Fruit fly (Drosophila melanogaster) whole organism, prepupa: Measurements from ENCODE around the gene LSm3.
A peak's percentile ranks its signal among the peaks of the same experiment; 100 is the strongest.

Experiments
- CG10631 ChIP-seq: fragments of 200-800 bp; sonication (Bioruptor generic); optimal IDR thresholded peaks from 2 replicates; lab custom pipeline; 2016; ENCODE audit warnings: missing biosample characterization, missing genetic modification characterization
- CG10669 ChIP-seq: fragments of 200-800 bp; sonication (Bioruptor generic); optimal IDR thresholded peaks from 3 replicates; lab custom pipeline; 2018; ENCODE audit warnings: missing biosample characterization, mild to moderate bottlenecking, missing genetic modification characterization, moderate library complexity
- CG11294 ChIP-seq: fragments of 200-800 bp; sonication (Bioruptor generic); IDR thresholded peaks from 2 replicates; pipeline ENCODE4 v1.3.6; 2022; ENCODE audit warnings: missing biosample characterization, missing genetic modification characterization
- CG15336 ChIP-seq: fragments of 200-800 bp; sonication (Bioruptor generic); IDR thresholded peaks from 2 replicates; pipeline ENCODE4 v1.3.6; 2022; ENCODE audit warnings: missing biosample characterization, missing genetic modification characterization
- CG1621 ChIP-seq: fragments of 200-800 bp; sonication (Bioruptor generic); optimal IDR thresholded peaks from 3 replicates; lab custom pipeline; 2018; ENCODE audit warnings: missing biosample characterization, mild to moderate bottlenecking, missing genetic modification characterization
- CG16779 ChIP-seq: fragments of 200-800 bp; sonication (Bioruptor generic); optimal IDR thresholded peaks from 3 replicates; lab custom pipeline; 2017; ENCODE audit warnings: missing biosample characterization, mild to moderate bottlenecking, missing genetic modification characterization
- CG3032 ChIP-seq: fragments of 200-800 bp; optimal IDR thresholded peaks from 2 replicates; lab custom pipeline; 2019; ENCODE audit warnings: missing biosample characterization, mild to moderate bottlenecking, missing genetic modification characterization, moderate library complexity
- CG31627 ChIP-seq: fragments of 200-800 bp; sonication (Bioruptor generic); optimal IDR thresholded peaks from 3 replicates; lab custom pipeline; 2016; ENCODE audit warnings: missing biosample characterization, missing genetic modification characterization
- CG32006 ChIP-seq: fragments of 200-800 bp; sonication (Bioruptor generic); optimal IDR thresholded peaks from 3 replicates; lab custom pipeline; 2017; ENCODE audit warnings: missing biosample characterization, mild to moderate bottlenecking, missing genetic modification characterization
- CG3919 ChIP-seq: fragments of 200-800 bp; sonication (Bioruptor generic); optimal IDR thresholded peaks from 3 replicates; lab custom pipeline; 2016; ENCODE audit warnings: missing biosample characterization, missing genetic modification characterization
- CG4318 ChIP-seq: fragments of 200-800 bp; sonication (Bioruptor generic); optimal IDR thresholded peaks from 3 replicates; lab custom pipeline; 2017; ENCODE audit warnings: missing biosample characterization, mild to moderate bottlenecking, missing genetic modification characterization
- CG6792 ChIP-seq: fragments of 200-800 bp; sonication (Bioruptor generic); optimal IDR thresholded peaks from 3 replicates; lab custom pipeline; 2016; ENCODE audit warnings: missing biosample characterization, missing genetic modification characterization
- CG6808 ChIP-seq: fragments of 200-800 bp; sonication (Bioruptor generic); optimal IDR thresholded peaks from 3 replicates; lab custom pipeline; 2017; ENCODE audit warnings: missing biosample characterization, missing genetic modification characterization, mild to moderate bottlenecking, moderate library complexity, missing genetic modification reagents
- CG6854 ChIP-seq: fragments of 200-800 bp; sonication (Bioruptor generic); optimal IDR thresholded peaks from 2 replicates; lab custom pipeline; 2017; ENCODE audit warnings: missing biosample characterization, mild to moderate bottlenecking, missing genetic modification characterization
- CG8119 ChIP-seq: fragments of 200-800 bp; sonication (Bioruptor generic); IDR thresholded peaks from 3 replicates; pipeline ENCODE4 v1.3.6; 2022; ENCODE audit warnings: missing biosample characterization, missing genetic modification characterization
- CG8319 ChIP-seq: fragments of 200-800 bp; sonication (Bioruptor generic); optimal IDR thresholded peaks from 3 replicates; lab custom pipeline; 2016; ENCODE audit warnings: missing biosample characterization, missing genetic modification characterization
- CG8632 ChIP-seq: fragments of 200-800 bp; sonication (Bioruptor generic); optimal IDR thresholded peaks from 3 replicates; lab custom pipeline; 2016; ENCODE audit warnings: missing biosample characterization, missing genetic modification characterization
- CG9139 ChIP-seq: fragments of 200-800 bp; sonication (Bioruptor generic); optimal IDR thresholded peaks from 3 replicates; lab custom pipeline; 2017; ENCODE audit warnings: missing biosample characterization, mild to moderate bottlenecking, missing genetic modification characterization
- Eip78C ChIP-seq: fragments of 200-800 bp; sonication (Bioruptor generic); peaks from one replicate; lab custom pipeline; 2016; ENCODE audit warnings: missing biosample characterization, missing genetic modification characterization
- Eip93F ChIP-seq: fragments of 200-800 bp; sonication (Bioruptor generic); optimal IDR thresholded peaks from 2 replicates; lab custom pipeline; 2016; ENCODE audit warnings: missing biosample characterization, mild to moderate bottlenecking, missing genetic modification characterization
- Ets21C ChIP-seq: fragments of 200-800 bp; sonication (Bioruptor generic); optimal IDR thresholded peaks from 3 replicates; lab custom pipeline; 2016; ENCODE audit warnings: missing biosample characterization, missing genetic modification characterization
- Ets96B ChIP-seq: fragments of 200-800 bp; optimal IDR thresholded peaks from 2 replicates; lab custom pipeline; 2019; ENCODE audit warnings: missing biosample characterization, mild to moderate bottlenecking, missing genetic modification characterization, moderate library complexity
- Gug ChIP-seq: fragments of 200-800 bp; sonication (Bioruptor generic); IDR thresholded peaks from 2 replicates; pipeline ENCODE4 v1.3.6; 2022; ENCODE audit warnings: missing biosample characterization, missing genetic modification characterization
- Hr38 ChIP-seq: sonication (Bioruptor generic); optimal IDR thresholded peaks from 2 replicates; lab custom pipeline; 2016; ENCODE audit warnings: missing biosample characterization, missing genetic modification characterization
- Hr39 ChIP-seq: fragments of 200-800 bp; sonication (Bioruptor generic); optimal IDR thresholded peaks from 2 replicates; lab custom pipeline; 2016; ENCODE audit warnings: missing biosample characterization, missing genetic modification characterization
- Met ChIP-seq: fragments of 200-800 bp; sonication (Bioruptor generic); optimal IDR thresholded peaks from 3 replicates; lab custom pipeline; 2016; ENCODE audit warnings: missing biosample characterization, missing genetic modification characterization
- OdsH ChIP-seq: fragments of 200-800 bp; sonication (Bioruptor generic); optimal IDR thresholded peaks from 3 replicates; lab custom pipeline; 2016; ENCODE audit warnings: missing biosample characterization, missing genetic modification characterization
- Smox ChIP-seq: fragments of 200-800 bp; sonication (Bioruptor generic); optimal IDR thresholded peaks from 3 replicates; lab custom pipeline; 2016; ENCODE audit warnings: missing biosample characterization, missing genetic modification characterization
- Sox102F ChIP-seq: fragments of 200-800 bp; sonication (Bioruptor generic); optimal IDR thresholded peaks from 2 replicates; lab custom pipeline; 2016; ENCODE audit warnings: missing biosample characterization, mild to moderate bottlenecking, missing genetic modification characterization
- Sox15 ChIP-seq: fragments of 200-800 bp; sonication (Bioruptor generic); optimal IDR thresholded peaks from 3 replicates; lab custom pipeline; 2016; ENCODE audit warnings: missing biosample characterization, missing genetic modification characterization
- achi ChIP-seq: fragments of 200-800 bp; sonication (Bioruptor generic); optimal IDR thresholded peaks from 3 replicates; lab custom pipeline; 2016; ENCODE audit warnings: missing biosample characterization, missing genetic modification characterization
- acj6 ChIP-seq: fragments of 200-800 bp; sonication (Bioruptor generic); optimal IDR thresholded peaks from 3 replicates; lab custom pipeline; 2016; ENCODE audit warnings: missing biosample characterization, missing genetic modification characterization
- dac ChIP-seq: fragments of 200-800 bp; sonication (Bioruptor generic); optimal IDR thresholded peaks from 2 replicates; lab custom pipeline; 2017; ENCODE audit warnings: missing biosample characterization, mild to moderate bottlenecking, missing genetic modification characterization
- dsx ChIP-seq: fragments of 200-800 bp; optimal IDR thresholded peaks from 3 replicates; lab custom pipeline; 2019; ENCODE audit warnings: missing biosample characterization, mild to moderate bottlenecking, missing genetic modification characterization, moderate library complexity; ENCODE audit not compliant: poor library complexity, severe bottlenecking
- eg ChIP-seq: fragments of 200-800 bp; sonication (Bioruptor generic); IDR thresholded peaks from 3 replicates; pipeline ENCODE4 v1.3.6; 2022; ENCODE audit warnings: missing biosample characterization, missing genetic modification characterization
- esn ChIP-seq: fragments of 200-800 bp; sonication (Bioruptor generic); optimal IDR thresholded peaks from 2 replicates; lab custom pipeline; 2016; ENCODE audit warnings: missing biosample characterization, mild to moderate bottlenecking, missing genetic modification characterization, moderate library complexity
- fd59A ChIP-seq: fragments of 200-800 bp; sonication (Bioruptor generic); optimal IDR thresholded peaks from 2 replicates; lab custom pipeline; 2017; ENCODE audit warnings: missing biosample characterization, mild to moderate bottlenecking, missing genetic modification characterization, missing genetic modification reagents
- fkh ChIP-seq: fragments of 200-800 bp; sonication (Bioruptor generic); optimal IDR thresholded peaks from 3 replicates; lab custom pipeline; 2017; ENCODE audit warnings: missing biosample characterization, mild to moderate bottlenecking, missing genetic modification characterization, moderate library complexity
- pdm3 ChIP-seq: fragments of 200-800 bp; sonication (Bioruptor generic); optimal IDR thresholded peaks from 3 replicates; lab custom pipeline; 2016; ENCODE audit warnings: missing biosample characterization, missing genetic modification characterization
- salr ChIP-seq, 2 experiments: fragments of 200-800 bp; sonication (Bioruptor generic); optimal IDR thresholded peaks; 3 replicates each; lab custom pipeline; 2016 to 2018; ENCODE audit warnings: missing biosample characterization in 2 of 2, missing genetic modification characterization in 2 of 2, mild to moderate bottlenecking in 1 of 2
- spab ChIP-seq: fragments of 200-800 bp; sonication (Bioruptor generic); optimal IDR thresholded peaks from 2 replicates; lab custom pipeline; 2017; ENCODE audit warnings: missing biosample characterization, mild to moderate bottlenecking, missing genetic modification characterization, missing genetic modification reagents
- ss ChIP-seq, 2 experiments: fragments of 200-800 bp; sonication (Bioruptor generic); optimal IDR thresholded peaks; 2 replicates in 1 of 2; 3 replicates in 1 of 2; lab custom pipeline; 2017 to 2018; ENCODE audit warnings: mild to moderate bottlenecking in 2 of 2, missing biosample characterization in 2 of 2, missing genetic modification characterization in 2 of 2, moderate library complexity in 1 of 2
- svp ChIP-seq: fragments of 200-800 bp; sonication (Bioruptor generic); peaks from one replicate; lab custom pipeline; 2016; ENCODE audit warnings: missing biosample characterization, missing genetic modification characterization
- topi ChIP-seq: fragments of 200-800 bp; sonication (Bioruptor generic); optimal IDR thresholded peaks from 3 replicates; lab custom pipeline; 2016; ENCODE audit warnings: missing biosample characterization, missing genetic modification characterization
- vri ChIP-seq: fragments of 200-800 bp; sonication (Bioruptor generic); optimal IDR thresholded peaks from 3 replicates; lab custom pipeline; 2016; ENCODE audit warnings: missing biosample characterization, mild to moderate bottlenecking, missing genetic modification characterization

LSm3 gene

DNA sequence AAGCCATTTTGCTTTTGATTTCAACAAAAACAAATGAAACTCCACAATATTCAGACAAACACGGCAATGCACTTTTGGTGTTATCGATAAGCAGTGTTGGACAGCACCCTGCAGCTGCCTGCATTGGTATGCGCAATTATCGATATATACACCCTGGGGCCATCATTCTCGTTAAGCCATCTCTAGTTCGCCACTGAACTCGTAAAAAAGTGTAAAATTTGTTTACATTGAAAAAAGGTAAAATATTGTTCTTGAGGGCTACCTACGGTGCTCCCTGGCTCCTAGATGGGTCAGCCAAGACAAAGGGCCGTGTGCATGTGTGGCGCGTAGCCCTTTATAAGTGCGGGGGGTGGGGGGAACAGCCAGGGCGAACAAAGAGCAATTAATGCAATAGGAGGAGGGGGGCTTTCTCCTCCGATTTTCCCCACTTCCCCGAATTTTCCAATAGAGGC is 9.6 kb upstream of the LSm3 start, which contains the start of the genes CG13603 and CG5902 (continued):
- TF ChIP-seq ss (GFP tag; optimal IDR thresholded peaks at IDR 0.05; lab: Kevin White, UChicago) = peak in 1 of 2 experiments; percentile 72
- TF ChIP-seq CG32006 (GFP tag; lab: Kevin White, UChicago) = no peak
- no peak for TF ChIP-seq OdsH
- TF ChIP-seq pdm3 (GFP tag; lab: Kevin White, UChicago) = no peak
- TF ChIP-seq CG9139 (GFP tag; lab: Kevin White, UChicago) = no peak
- no peak for TF ChIP-seq CG3032 (tag; lab: Kevin White, UChicago)
- no peak for TF ChIP-seq fkh
- TF ChIP-seq dac (GFP tag; lab: Kevin White, UChicago) = no peak
- no peak for TF ChIP-seq Gug
- no peak for TF ChIP-seq Eip93F
- TF ChIP-seq CG10631 (GFP tag; lab: Kevin White, UChicago) = no peak
- no peak for TF ChIP-seq CG31627 (GFP tag; lab: Kevin White, UChicago)
- peak; percentile 79 for TF ChIP-seq svp
- TF ChIP-seq CG8632 = no peak
- TF ChIP-seq Hr38 (GFP tag; lab: Kevin White, UChicago) = no peak
- TF ChIP-seq CG16779 (tag; lab: Kevin White, UChicago) = no peak
- no peak for TF ChIP-seq salr (GFP tag; optimal IDR thresholded peaks at IDR 0.05; lab: Kevin White, UChicago)
- TF ChIP-seq CG8119 (GFP tag; lab: Robert Waterston, UW) = no peak
- peak; percentile 31 for TF ChIP-seq spab (GFP tag; lab: Kevin White, UChicago)
- no peak for TF ChIP-seq Ets21C (GFP tag; lab: Kevin White, UChicago)
- TF ChIP-seq CG11294 (GFP tag; lab: Robert Waterston, UW) = no peak
- no peak for TF ChIP-seq Met
- TF ChIP-seq Ets96B (tag; lab: Kevin White, UChicago) = peak; percentile 11
- no peak for TF ChIP-seq CG10669
- no peak for TF ChIP-seq fd59A (GFP tag; lab: Kevin White, UChicago)
- TF ChIP-seq CG6854 (GFP tag; lab: Kevin White, UChicago) = peak; percentile 45
- no peak for TF ChIP-seq Sox15 (GFP tag; lab: Kevin White, UChicago)
- TF ChIP-seq vri = no peak
- TF ChIP-seq Eip78C (GFP tag; lab: Kevin White, UChicago) = no peak
- TF ChIP-seq, all 60 proteins: peak for 15

DNA sequence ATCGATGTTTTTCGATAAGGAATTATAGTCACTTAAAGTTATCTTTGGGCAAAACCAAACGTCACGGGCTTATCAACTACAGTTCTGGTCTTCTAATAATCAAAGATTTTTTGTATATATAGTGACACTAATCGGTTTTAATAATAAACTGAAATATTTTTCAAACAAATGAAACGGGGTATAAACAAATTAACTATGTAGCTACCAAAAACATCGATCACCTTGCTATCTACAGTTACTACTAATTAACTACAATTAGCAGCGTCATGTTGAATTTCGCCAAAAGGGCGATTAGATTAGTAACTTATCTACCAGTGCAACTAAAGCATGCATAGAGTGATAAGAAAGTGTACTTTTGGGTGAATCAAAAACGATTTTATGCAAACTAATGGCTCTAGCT is 4.7 kb upstream of the LSm3 start:
- no peak for TF ChIP-seq esn (GFP tag; lab: Kevin White, UChicago)
- TF ChIP-seq CG3919 (GFP tag; lab: Kevin White, UChicago) = no peak
- no peak for TF ChIP-seq ss (GFP tag; optimal IDR thresholded peaks at IDR 0.05; lab: Kevin White, UChicago)
- no peak for TF ChIP-seq CG9139 (GFP tag; lab: Kevin White, UChicago)
- no peak for TF ChIP-seq topi

DNA sequence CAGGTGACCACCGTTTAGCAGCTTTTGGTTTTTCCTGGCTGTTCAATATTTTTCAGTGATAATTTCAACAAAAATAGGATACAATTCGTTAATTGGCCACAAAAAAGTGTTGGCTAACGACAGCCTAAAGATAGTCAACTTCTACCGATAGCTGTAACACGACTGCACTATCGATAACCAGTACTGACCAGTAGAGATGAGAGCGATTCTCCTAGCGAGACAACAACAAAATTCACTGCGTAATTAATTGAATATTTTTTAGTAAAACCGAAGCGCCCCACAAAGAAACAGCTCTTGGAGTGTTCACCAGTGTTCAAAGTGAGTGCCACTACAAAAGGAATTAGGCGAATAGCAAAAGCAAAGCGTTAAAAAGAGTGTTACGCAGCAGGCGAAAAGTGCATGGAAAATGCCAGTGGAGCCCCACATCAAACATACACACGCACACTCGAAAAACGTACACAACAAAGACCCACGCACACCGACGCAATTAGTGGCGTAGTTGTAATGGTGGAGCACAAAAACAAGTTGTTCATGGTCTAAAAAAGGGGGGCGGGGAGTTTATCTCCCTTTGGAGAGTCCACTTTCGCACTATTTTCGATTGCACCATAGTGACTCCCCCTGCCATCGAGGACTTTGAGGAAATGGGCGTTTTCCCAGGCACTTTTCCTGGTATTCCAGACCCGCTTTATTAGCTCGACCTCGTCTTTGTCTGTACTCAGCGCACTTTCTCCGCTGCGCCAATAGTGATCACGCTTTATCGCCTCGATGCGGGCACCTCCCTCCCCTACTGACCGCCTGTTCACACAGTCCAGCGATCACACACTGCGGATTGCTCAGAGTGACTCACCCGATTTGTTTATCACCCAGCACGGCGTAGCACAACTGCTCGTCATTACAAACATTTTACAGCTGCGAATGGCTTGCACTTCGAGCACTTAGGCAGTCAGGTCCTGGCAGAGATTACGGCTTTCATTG is 3.0 kb upstream of the LSm3 start, which contains the start of the genes Epp and Rab7:
TSS of gene Epp (minus strand) at position 94 of the 975 bp plus-strand sequence.
TSS of gene Rab7 (plus strand) at position 186 of the 975 bp plus-strand sequence.
- TF ChIP-seq CG3919 (GFP tag; lab: Kevin White, UChicago) = peak; percentile 48
- peak; percentile 61 for TF ChIP-seq vri
- no peak for TF ChIP-seq achi
- TF ChIP-seq Sox15 (GFP tag; lab: Kevin White, UChicago) = no peak
- TF ChIP-seq Eip93F = no peak
- TF ChIP-seq CG9139 (GFP tag; lab: Kevin White, UChicago) = peak; percentile 59
- TF ChIP-seq dac (GFP tag; lab: Kevin White, UChicago) = no peak
- no peak for TF ChIP-seq eg (GFP tag; lab: Robert Waterston, UW)
- TF ChIP-seq Ets96B (tag; lab: Kevin White, UChicago) = peak; percentile 16
- TF ChIP-seq pdm3 (GFP tag; lab: Kevin White, UChicago) = no peak
- peak; percentile 19 for TF ChIP-seq dsx
- TF ChIP-seq CG6808 = peak; percentile 54
- TF ChIP-seq Met = no peak
- TF ChIP-seq Ets21C (GFP tag; lab: Kevin White, UChicago) = peak; percentile 51
- peak; percentile 64 for TF ChIP-seq esn (GFP tag; lab: Kevin White, UChicago)
- TF ChIP-seq Smox = no peak
- TF ChIP-seq CG6792 (GFP tag; lab: Kevin White, UChicago) = no peak
- TF ChIP-seq acj6 (GFP tag; lab: Kevin White, UChicago) = no peak
- TF ChIP-seq CG10669 = no peak
- TF ChIP-seq CG4318 (GFP tag; lab: Kevin White, UChicago) = no peak
- TF ChIP-seq Sox102F (GFP tag; lab: Kevin White, UChicago) = no peak
- peak; percentile 11 for TF ChIP-seq CG1621 (tag; lab: Kevin White, UChicago)
- no peak for TF ChIP-seq CG8319 (GFP tag; lab: Kevin White, UChicago)
- TF ChIP-seq CG15336 (GFP tag; lab: Robert Waterston, UW) = peak; percentile 39; the same call in 1 of the 2 replicates
- TF ChIP-seq Hr39 (GFP tag; lab: Kevin White, UChicago) = peak; percentile 49
